Worm (Caenorhabditis elegans) whole organism, late embryonic: ENCODE measurements around the gene Y43F8B.10.

Source experiments
- F13H6.1 ChIP-seq: sonication (generic microtip); optimal IDR thresholded peaks from 2 replicates; lab custom pipeline; 2016; ENCODE audit warnings: missing genetic modification characterization, missing compliant biosample characterization
- T23F11.4 ChIP-seq: fragments of 200-800 bp; sonication (Bioruptor generic); optimal IDR thresholded peaks from 2 replicates; lab custom pipeline; 2018; ENCODE audit warnings: mild to moderate bottlenecking, missing genetic modification characterization, missing compliant biosample characterization
- ama-1 ChIP-seq: fragments of 150-350 bp; optimal IDR thresholded peaks from 2 replicates; lab custom pipeline; 2014
- ceh-14 ChIP-seq: sonication (generic microtip); optimal IDR thresholded peaks from 2 replicates; lab custom pipeline; 2016; ENCODE audit warnings: missing genotype, missing genetic modification characterization, missing compliant biosample characterization
- ceh-2 ChIP-seq: sonication (generic microtip); optimal IDR thresholded peaks from 2 replicates; lab custom pipeline; 2016; ENCODE audit warnings: missing genotype, missing genetic modification characterization, missing compliant biosample characterization
- ceh-24 ChIP-seq: sonication (generic microtip); optimal IDR thresholded peaks from 2 replicates; lab custom pipeline; 2016; ENCODE audit warnings: mild to moderate bottlenecking, missing genetic modification characterization, missing compliant biosample characterization
- ceh-30 ChIP-seq: fragments of 150-350 bp; optimal IDR thresholded peaks from 2 replicates; lab custom pipeline; 2014; ENCODE audit warnings: missing biosample characterization, missing genetic modification characterization
- ceh-45 ChIP-seq: fragments of 200-800 bp; sonication (Bioruptor generic); IDR thresholded peaks from 2 replicates; pipeline ENCODE4 v1.3.6; 2022; ENCODE audit warnings: missing genetic modification reagents, missing genetic modification characterization, missing compliant biosample characterization
- ceh-48 ChIP-seq: sonication (generic microtip); optimal IDR thresholded peaks from 2 replicates; lab custom pipeline; 2016; ENCODE audit warnings: missing genetic modification characterization, inconsistent platforms, missing compliant biosample characterization
- ceh-9 ChIP-seq: sonication (generic microtip); optimal IDR thresholded peaks from 2 replicates; lab custom pipeline; 2016; ENCODE audit warnings: mild to moderate bottlenecking, missing genetic modification characterization, inconsistent platforms, missing compliant biosample characterization
- dmd-4 ChIP-seq: sonication (generic microtip); optimal IDR thresholded peaks from 2 replicates; lab custom pipeline; 2016; ENCODE audit warnings: borderline replicate concordance, missing genetic modification characterization, missing compliant biosample characterization
- dve-1 ChIP-seq: sonication (generic microtip); optimal IDR thresholded peaks from 2 replicates; lab custom pipeline; 2017; ENCODE audit warnings: antibody characterized with exemption, mild to moderate bottlenecking, missing genetic modification characterization, missing compliant biosample characterization
- elt-4 ChIP-seq: sonication (generic microtip); optimal IDR thresholded peaks from 2 replicates; lab custom pipeline; 2016; ENCODE audit warnings: missing genetic modification characterization, missing compliant biosample characterization
- fax-1 ChIP-seq: sonication (generic microtip); optimal IDR thresholded peaks from 2 replicates; lab custom pipeline; 2016; ENCODE audit warnings: missing genotype, missing genetic modification characterization, missing compliant biosample characterization
- fkh-10 ChIP-seq: fragments of 150-350 bp; optimal IDR thresholded peaks from 2 replicates; lab custom pipeline; 2014; ENCODE audit warnings: missing biosample characterization, missing genetic modification reagents, missing genetic modification characterization
- hlh-13 ChIP-seq: fragments of 200-800 bp; sonication (Bioruptor generic); optimal IDR thresholded peaks from 2 replicates; lab custom pipeline; 2018; ENCODE audit warnings: mild to moderate bottlenecking, missing genetic modification characterization, missing compliant biosample characterization
- hlh-15 ChIP-seq: sonication (generic microtip); optimal IDR thresholded peaks from 2 replicates; lab custom pipeline; 2016; ENCODE audit warnings: missing genetic modification characterization, missing compliant biosample characterization
- lim-6 ChIP-seq: sonication (generic microtip); optimal IDR thresholded peaks from 2 replicates; lab custom pipeline; 2016; ENCODE audit warnings: missing genetic modification characterization, missing compliant biosample characterization
- madf-2 ChIP-seq: sonication (generic microtip); optimal IDR thresholded peaks from 2 replicates; lab custom pipeline; 2017; ENCODE audit warnings: missing genetic modification characterization, missing compliant biosample characterization
- mec-3 ChIP-seq: sonication (generic microtip); optimal IDR thresholded peaks from 2 replicates; lab custom pipeline; 2016; ENCODE audit warnings: borderline replicate concordance, missing genetic modification characterization, missing compliant biosample characterization
- npax-4 ChIP-seq: sonication (generic microtip); optimal IDR thresholded peaks from 2 replicates; lab custom pipeline; 2016; ENCODE audit warnings: missing genetic modification characterization, missing compliant biosample characterization
- pag-3 ChIP-seq: sonication (generic microtip); optimal IDR thresholded peaks from 2 replicates; lab custom pipeline; 2016; ENCODE audit warnings: missing compliant biosample characterization, missing genetic modification characterization, borderline replicate concordance
- pqm-1 ChIP-seq: sonication (generic microtip); optimal IDR thresholded peaks from 2 replicates; lab custom pipeline; 2016; ENCODE audit warnings: missing genetic modification characterization, missing compliant biosample characterization
- ref-2 ChIP-seq: sonication (generic microtip); optimal IDR thresholded peaks from 2 replicates; lab custom pipeline; 2016; ENCODE audit warnings: missing genetic modification characterization, missing compliant biosample characterization
- unc-3 ChIP-seq, 2 experiments: fragments of 200-800 bp in 1 of 2; sonication (Bioruptor generic) in 1 of 2; sonication (generic microtip) in 1 of 2; conservative IDR thresholded peaks in 1 of 2; optimal IDR thresholded peaks in 1 of 2; 2 replicates each; pipeline versions ENCODE4 v1.3.6 to Lab custom; 2016 to 2022; ENCODE audit warnings: missing compliant biosample characterization in 2 of 2, missing genetic modification characterization in 2 of 2, missing genetic modification reagents in 1 of 2
- unc-55 ChIP-seq: sonication (generic microtip); optimal IDR thresholded peaks from 2 replicates; lab custom pipeline; 2017; ENCODE audit warnings: missing biosample characterization, missing genetic modification reagents, missing genetic modification characterization
- zip-5 ChIP-seq: sonication (generic microtip); optimal IDR thresholded peaks from 2 replicates; lab custom pipeline; 2016; ENCODE audit warnings: missing genetic modification characterization, missing compliant biosample characterization
- ztf-16 ChIP-seq: sonication (generic microtip); optimal IDR thresholded peaks from 2 replicates; lab custom pipeline; 2017; ENCODE audit warnings: missing genetic modification characterization, missing compliant biosample characterization

The Y43F8B.10 gene

DNA sequence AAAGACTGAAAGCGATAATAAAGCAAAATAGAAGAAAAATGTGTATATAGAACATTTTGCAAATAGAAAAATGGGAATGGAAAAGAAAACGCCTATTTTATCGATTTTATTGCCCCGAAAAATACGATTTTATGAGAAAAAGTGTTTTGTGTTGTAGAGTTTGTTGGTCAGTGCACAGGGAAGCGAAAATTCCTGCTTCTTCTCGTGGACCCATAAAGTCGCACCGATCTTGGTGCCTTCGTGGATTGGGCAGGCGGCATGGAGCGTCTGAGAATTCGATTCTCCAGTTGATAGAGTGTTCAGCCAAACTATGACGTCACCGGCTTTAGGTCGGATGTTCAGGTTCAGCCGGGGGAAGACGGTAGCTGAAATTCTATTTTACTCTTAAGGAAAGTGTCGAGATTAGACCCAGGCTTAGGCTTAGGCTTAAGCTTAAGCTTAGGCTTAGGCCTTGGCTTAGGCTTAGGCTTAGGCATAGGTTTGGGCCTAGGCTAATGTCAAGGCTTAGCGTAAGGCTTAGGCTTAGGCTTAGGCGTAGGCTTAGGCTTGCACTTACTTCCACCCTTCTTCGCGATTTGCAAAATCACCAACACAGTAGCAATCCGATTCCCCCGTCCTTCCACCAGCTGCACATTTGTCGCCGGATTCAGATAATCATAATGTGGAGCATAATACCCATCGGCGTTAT is 38.1 kb downstream of the Y43F8B.10 start, which contains the start of gene Y43F8B.19:
Gene Y43F8B.19 (minus strand): TSS at position 51 of the 688 bp plus-strand sequence.
- TF ChIP-seq ceh-24 (tag; lab: Kevin White, UChicago) (no peak), pag-3 (tag; lab: Kevin White, UChicago) (no peak), elt-4 (tag; lab: Kevin White, UChicago) (no peak), ztf-16 (no peak), ref-2 (tag; lab: Kevin White, UChicago) (no peak), ceh-30 (no peak), ceh-48 (tag; lab: Kevin White, UChicago) (no peak), ceh-9 (no peak), fkh-10 (GFP tag; lab: Kevin White, UChicago) (no peak), ceh-2 (tag; lab: Kevin White, UChicago) (no peak), dmd-4 (no peak), unc-3 (GFP tag; conservative IDR thresholded peaks at IDR 0.05; lab: Robert Waterston, UW) (no peak), unc-3 (tag; optimal IDR thresholded peaks at IDR 0.05; lab: Kevin White, UChicago) (no peak), fax-1 (no peak)

- TF ChIP-seq hlh-15 (tag; lab: Kevin White, UChicago), result no peak
- no peak for TF ChIP-seq ceh-14 (tag; lab: Kevin White, UChicago)
- TF ChIP-seq ceh-45 (GFP tag; lab: Robert Waterston, UW), result no peak
- TF ChIP-seq unc-55 (GFP tag; lab: Kevin White, UChicago), result no peak
- TF ChIP-seq dve-1 (tag; lab: Kevin White, UChicago), result no peak
- no peak for TF ChIP-seq lim-6
- TF ChIP-seq npax-4 (tag; lab: Kevin White, UChicago), result no peak
- no peak for TF ChIP-seq fax-1
- TF ChIP-seq, all 69 proteins: peak for 0
Measured at ce11 chrV:19513552-19513951, 39.3 kb downstream of the Y43F8B.10 start, which contains the start of gene phy-4. Gene phy-4, minus strand, starts transcription at chrV:19513652.

DNA sequence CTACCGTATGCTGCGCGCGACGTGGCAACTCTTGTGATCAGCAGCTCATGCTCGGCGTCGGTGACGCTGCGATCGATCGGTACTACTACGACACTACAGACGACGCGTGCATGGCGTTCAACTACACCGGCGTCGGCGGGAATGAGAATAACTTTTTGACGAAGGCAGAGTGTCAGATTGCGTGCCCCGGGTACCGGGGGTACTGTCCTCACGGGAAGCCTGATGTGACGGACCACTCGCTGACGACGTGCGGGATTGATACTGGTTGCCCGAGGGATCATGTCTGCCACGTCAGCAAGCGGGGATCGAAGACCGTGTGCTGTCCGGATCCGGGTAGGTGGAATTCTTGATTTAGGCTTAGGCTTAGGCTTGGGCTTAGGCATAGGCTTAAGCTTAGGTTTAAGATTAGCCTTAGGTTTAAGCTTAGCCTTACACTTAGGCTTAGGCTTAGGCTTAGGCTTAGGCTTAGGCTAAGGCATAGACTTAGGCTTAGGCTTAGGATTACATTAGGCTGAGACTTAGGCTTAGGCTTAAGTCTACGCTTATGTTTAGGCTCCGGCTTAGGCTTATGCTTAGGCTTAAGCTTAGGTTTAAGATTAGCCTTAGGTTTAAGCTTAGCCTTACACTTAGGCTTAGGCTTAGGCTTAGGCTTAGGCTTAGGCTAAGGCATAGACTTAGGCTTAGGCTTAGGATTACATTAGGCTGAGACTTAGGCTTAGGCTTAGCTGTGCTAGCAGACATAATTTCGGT is 43.5 kb downstream of the Y43F8B.10 start:
- peak; percentile 61 for TF ChIP-seq dve-1 (tag; lab: Kevin White, UChicago)
- TF ChIP-seq T23F11.4 (GFP tag; lab: Kevin White, UChicago), result peak; percentile 36
- TF ChIP-seq, all 69 proteins: peak for 2; not testable (repeated sequence) for 67

ce11 chrV:19518468-19519168 is 44.4 kb downstream of the Y43F8B.10 start:
- TF ChIP-seq ceh-14 (tag; lab: Kevin White, UChicago), result no peak
- no peak for TF ChIP-seq mec-3
- no peak for TF ChIP-seq F13H6.1 (tag; lab: Kevin White, UChicago)
- no peak for TF ChIP-seq madf-2
- no peak for TF ChIP-seq ama-1 (lab: Kevin White, UChicago)
- no peak for TF ChIP-seq ceh-24 (tag; lab: Kevin White, UChicago)
- TF ChIP-seq hlh-13 (GFP tag; lab: Kevin White, UChicago), result no peak
- TF ChIP-seq ceh-2 (tag; lab: Kevin White, UChicago), result no peak

DNA sequence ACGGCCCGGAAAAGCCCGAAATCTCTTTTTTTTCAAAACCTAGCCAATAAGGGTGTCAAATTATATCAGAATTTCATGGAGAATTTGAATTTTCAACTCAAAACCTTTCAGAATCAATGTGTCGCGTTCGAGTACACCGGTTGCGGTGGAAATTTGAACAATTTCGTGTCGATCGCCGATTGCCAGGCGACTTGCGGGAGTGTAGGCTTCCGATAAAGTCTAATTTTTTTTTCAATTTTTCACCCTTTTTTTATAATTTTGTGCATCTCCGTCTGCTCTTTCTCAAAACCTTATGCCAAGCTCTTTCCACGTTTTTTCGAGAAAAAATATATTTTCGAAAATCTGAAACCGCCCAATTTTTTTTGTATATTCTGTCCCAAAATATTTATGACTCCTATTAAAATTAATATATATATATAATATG is 45.3 kb downstream of the Y43F8B.10 start:
- no peak for TF ChIP-seq pqm-1 (tag; lab: Kevin White, UChicago)
- no peak for TF ChIP-seq zip-5 (tag; lab: Kevin White, UChicago)
- TF ChIP-seq ceh-9, result no peak

- TF ChIP-seq mec-3, result no peak
Measured at ce11 chrV:19520130-19520529, 45.9 kb downstream of the Y43F8B.10 start.
